Fruit fly (Drosophila melanogaster) whole organism, larva: ENCODE measurements around the gene Polr2A.
"Not testable (repeated sequence)": the region's sequence is repeated elsewhere in the genome, so short reads cannot be mapped to it uniquely, and the experiment has no call there.

Source experiments
- noc ChIP-seq: fragments of 200-800 bp; sonication (Bioruptor generic); optimal IDR thresholded peaks from 3 replicates; lab custom pipeline; 2019; ENCODE audit warnings: missing biosample characterization, mild to moderate bottlenecking, missing genetic modification characterization, moderate library complexity

Gene Polr2A

DNA sequence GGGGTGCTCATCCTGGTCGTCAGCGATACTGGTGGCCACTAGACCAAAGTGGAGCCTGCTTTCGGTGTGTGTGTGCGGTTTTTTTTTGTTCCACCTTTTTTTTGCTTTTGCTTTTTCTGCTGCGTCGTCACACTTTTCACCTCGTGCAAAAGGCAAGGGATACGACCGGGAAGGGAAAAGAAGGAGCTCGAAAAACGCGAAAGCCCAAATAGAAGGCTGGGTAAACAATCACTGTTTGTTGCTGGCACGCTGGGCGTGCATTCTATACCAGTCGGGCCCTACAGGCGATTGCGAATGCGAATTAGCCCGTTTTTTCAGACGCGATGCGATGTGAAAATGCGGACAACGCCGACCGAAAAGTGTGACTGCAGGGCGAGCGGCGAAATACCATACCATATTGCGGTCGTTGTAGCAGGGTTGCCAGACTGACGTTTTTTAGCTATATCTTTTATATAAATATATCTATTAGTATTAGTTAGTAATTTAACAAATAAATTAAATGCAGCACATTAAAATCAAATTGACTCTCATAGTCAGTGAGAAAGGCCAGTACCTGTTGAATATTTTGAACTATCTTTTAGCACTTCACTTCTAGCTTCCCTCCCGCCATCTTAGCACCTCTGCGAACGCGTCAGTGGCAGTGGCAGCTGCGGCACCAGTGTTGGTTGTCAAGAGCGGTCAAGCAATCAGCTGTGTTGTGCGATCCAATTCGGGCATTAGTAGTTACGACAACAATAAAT is at the start of gene Polr2A, which contains the start of gene CG11699:
Gene Polr2A (minus strand): TSS at position 371 of the 740 bp plus-strand sequence.
Gene CG11699 (plus strand): TSS at position 666 of the 740 bp plus-strand sequence.
- peak; percentile 67 for TF ChIP-seq noc (tag; lab: Kevin White, UChicago)

DNA sequence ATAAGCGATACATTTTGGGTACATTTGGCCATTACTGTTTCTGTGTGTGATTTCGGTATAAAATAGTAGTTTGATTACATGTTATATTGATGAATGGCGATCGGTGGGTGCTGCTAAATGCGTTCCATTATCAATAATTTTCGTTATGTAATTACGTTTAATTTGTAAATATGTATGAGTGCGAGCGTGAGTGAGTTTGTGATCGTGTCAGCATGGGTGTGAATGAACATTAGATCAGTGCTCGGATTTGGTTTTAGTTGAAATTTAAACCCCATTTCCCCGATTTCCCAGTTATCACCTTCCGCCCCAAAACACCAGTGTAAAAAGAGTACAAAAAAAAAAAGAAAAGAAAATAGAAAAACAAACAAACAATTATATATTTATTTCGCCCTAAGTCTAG is 49.5 kb upstream of the Polr2A start:
- TF ChIP-seq noc (tag; lab: Kevin White, UChicago), result no peak

- no peak for TF ChIP-seq noc (tag; lab: Kevin White, UChicago)
Measured at dm6 chrX:11616496-11616952, 46.4 kb upstream of the Polr2A start.

- TF ChIP-seq noc (tag; lab: Kevin White, UChicago), result no peak
Measured at dm6 chrX:11615652-11616495, 45.7 kb upstream of the Polr2A start, which contains the start of the genes RPA3 and Met. TSS of gene RPA3 (minus strand) at chrX:11615840. TSS of gene Met (plus strand) at chrX:11616124.

- peak; percentile 12 for TF ChIP-seq noc (tag; lab: Kevin White, UChicago)
Measured at dm6 chrX:11611645-11612079, 41.5 kb upstream of the Polr2A start, which contains the start of the genes CG2247 and CG1703. TSS of gene CG2247 (minus strand) at chrX:11611652. TSS of gene CG1703 (plus strand) at chrX:11611927.

DNA sequence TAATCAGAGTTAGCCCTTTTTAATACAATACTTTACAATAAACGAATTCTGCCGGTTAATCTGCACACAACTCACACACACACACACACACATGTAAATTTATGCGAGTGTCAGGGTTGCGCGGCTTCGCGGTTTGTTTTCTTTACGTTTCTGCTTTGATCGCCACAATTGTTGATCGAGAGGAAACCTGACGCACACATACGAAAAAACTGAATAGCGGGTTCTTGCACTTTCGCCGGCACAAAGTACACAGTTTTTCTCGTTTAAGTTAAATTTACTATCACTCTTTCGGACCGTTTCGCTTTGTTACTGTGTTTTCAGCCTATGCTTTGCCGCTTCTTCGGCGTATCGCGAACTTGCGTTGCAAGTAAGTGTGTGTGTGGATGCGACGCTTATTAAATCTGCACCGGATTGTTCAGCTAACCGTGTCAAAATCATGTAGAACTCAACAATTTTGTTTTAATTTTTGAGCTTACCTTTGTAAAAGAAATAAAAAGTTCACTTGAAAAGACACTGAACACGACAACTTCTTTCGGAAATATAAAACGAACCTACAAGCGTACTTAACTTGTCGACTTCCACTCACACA is 41.0 kb upstream of the Polr2A start:
- no peak for TF ChIP-seq noc (tag; lab: Kevin White, UChicago)

DNA sequence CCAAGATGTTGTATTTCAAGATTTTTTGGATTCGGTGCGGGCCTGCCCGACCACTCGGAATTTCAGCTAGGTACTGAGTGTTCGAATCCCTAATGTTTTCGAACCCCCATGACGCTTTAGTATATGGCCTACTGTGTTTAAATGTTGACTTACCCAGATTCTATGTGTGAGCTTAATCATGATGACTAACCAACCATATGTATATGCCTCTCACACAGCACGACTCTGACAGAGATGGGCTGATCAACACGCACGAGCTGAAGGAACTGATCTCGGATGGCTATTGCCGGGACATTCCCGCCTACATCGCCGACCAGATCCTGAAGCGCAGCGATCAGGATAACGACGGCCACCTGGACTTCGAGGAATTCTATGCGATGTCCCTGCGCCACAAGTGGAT is 34.0 kb upstream of the Polr2A start, which contains the start of gene CG2533:
Gene CG2533 (minus strand): TSS at position 101 of the 400 bp plus-strand sequence.
- TF ChIP-seq noc (tag; lab: Kevin White, UChicago), result no peak

- no peak for TF ChIP-seq noc (tag; lab: Kevin White, UChicago)
Measured at dm6 chrX:11601408-11601807, 31.3 kb upstream of the Polr2A start.

dm6 chrX:11600795-11601358 is 30.8 kb upstream of the Polr2A start:
- TF ChIP-seq noc (tag; lab: Kevin White, UChicago), result no peak

- TF ChIP-seq noc (tag; lab: Kevin White, UChicago), result not testable (repeated sequence)
Measured at dm6 chrX:11599589-11599988, 29.5 kb upstream of the Polr2A start, which contains the start of gene rho-4. TSS of gene rho-4 (plus strand) at chrX:11599838.

dm6 chrX:11584075-11584474 is 13.9 kb upstream of the Polr2A start, which contains the start of gene pkm:
TSS of gene pkm (minus strand) at chrX:11584175.
- TF ChIP-seq noc (tag; lab: Kevin White, UChicago), result no peak

DNA sequence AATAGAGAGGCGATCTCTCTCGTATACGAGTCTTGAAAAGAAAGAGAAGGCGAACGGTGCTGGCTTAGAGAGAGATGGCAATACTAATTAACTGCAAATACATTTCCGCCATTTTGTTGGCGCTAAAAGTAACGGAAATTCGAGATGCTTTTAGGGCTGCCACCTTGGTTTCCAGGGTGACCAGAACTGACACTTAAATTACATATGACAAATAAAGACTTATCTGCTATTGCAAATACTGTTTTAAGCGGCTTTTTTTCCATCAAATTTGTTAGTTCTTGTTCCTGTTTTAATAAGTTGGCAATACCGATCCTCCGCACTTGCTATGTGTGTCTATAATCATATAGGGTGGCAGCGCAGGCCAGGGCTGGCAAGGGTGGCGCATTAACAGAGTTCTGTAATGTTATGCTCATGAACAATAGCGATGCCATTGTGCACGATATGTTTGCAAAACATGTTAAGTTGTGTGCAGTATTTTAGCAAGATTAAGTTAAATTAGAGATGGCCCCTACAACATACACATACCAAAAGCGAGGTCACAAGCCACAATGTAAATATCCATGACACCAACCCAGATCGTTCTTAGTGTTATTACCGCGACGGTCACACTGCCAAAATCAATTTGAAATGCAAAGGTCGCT is 10.2 kb upstream of the Polr2A start, which contains the start of gene nod:
Gene nod (plus strand): TSS at position 573 of the 641 bp plus-strand sequence.
- peak; percentile 47 for TF ChIP-seq noc (tag; lab: Kevin White, UChicago)

DNA sequence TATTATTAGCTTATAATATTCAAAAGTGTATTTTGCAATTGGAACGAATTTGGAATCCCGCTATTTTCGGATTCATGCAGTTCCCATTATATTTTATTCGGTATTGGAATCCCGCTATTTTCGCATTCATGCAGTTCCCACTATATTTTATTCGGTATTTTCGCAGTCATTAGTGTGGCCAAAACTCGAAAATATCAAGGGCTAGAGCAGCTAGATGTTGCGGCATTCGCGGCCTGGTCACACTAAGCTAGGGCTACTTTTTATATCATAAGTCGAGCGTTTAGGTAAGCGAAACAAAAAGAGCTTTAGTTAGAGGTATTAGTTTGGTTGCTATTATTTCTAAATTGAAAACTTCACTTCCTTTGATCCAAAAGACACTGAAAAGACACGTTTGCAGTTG is 8.7 kb upstream of the Polr2A start:
- TF ChIP-seq noc (tag; lab: Kevin White, UChicago), result no peak

dm6 chrX:11576540-11576939 is 6.4 kb upstream of the Polr2A start, which contains the start of gene CG11695:
TSS of gene CG11695 (plus strand) at chrX:11576883.
- TF ChIP-seq noc (tag; lab: Kevin White, UChicago), result peak; percentile 54
